Fruit fly (Drosophila melanogaster) whole organism, embryonic: ENCODE measurements around the gene Rab14.

Experiments used
- CG10462 ChIP-seq: fragments of 200-800 bp; sonication (Bioruptor generic); optimal IDR thresholded peaks from 2 replicates; lab custom pipeline; 2016; ENCODE audit warnings: missing biosample characterization, missing genetic modification characterization
- CG11085 ChIP-seq: fragments of 200-800 bp; sonication (Bioruptor generic); IDR thresholded peaks from 2 replicates; pipeline ENCODE4 v1.3.6; 2022; ENCODE audit warnings: missing biosample characterization, missing genetic modification characterization
- CG12104 ChIP-seq: fragments of 200-800 bp; sonication (Bioruptor generic); optimal IDR thresholded peaks from 3 replicates; lab custom pipeline; 2016; ENCODE audit warnings: missing biosample characterization, missing genetic modification characterization
- CG12659 ChIP-seq: fragments of 200-800 bp; sonication (Bioruptor generic); optimal IDR thresholded peaks from 3 replicates; lab custom pipeline; 2017; ENCODE audit warnings: mild to moderate bottlenecking, missing biosample characterization, missing genetic modification reagents, missing genetic modification characterization
- CG12744 ChIP-seq: fragments of 200-800 bp; sonication (Bioruptor generic); optimal IDR thresholded peaks from 2 replicates; lab custom pipeline; 2016; ENCODE audit warnings: missing biosample characterization, missing genetic modification characterization
- CG13775 ChIP-seq: fragments of 200-800 bp; sonication (Bioruptor generic); optimal IDR thresholded peaks from 3 replicates; lab custom pipeline; 2017; ENCODE audit warnings: missing biosample characterization, mild to moderate bottlenecking, missing genetic modification characterization
- CG1529 ChIP-seq: fragments of 200-800 bp; sonication (Bioruptor generic); optimal IDR thresholded peaks from 3 replicates; lab custom pipeline; 2018; ENCODE audit warnings: missing biosample characterization, missing genetic modification characterization
- CG1602 ChIP-seq: fragments of 200-800 bp; sonication (Bioruptor generic); optimal IDR thresholded peaks from 3 replicates; lab custom pipeline; 2016; ENCODE audit warnings: missing biosample characterization, missing genetic modification characterization
- CG17912 ChIP-seq: fragments of 200-800 bp; sonication (Bioruptor generic); optimal IDR thresholded peaks from 2 replicates; lab custom pipeline; 2018; ENCODE audit warnings: missing biosample characterization, mild to moderate bottlenecking, missing genetic modification characterization
- CG2199 ChIP-seq: fragments of 200-800 bp; sonication (Bioruptor generic); IDR thresholded peaks from 3 replicates; pipeline ENCODE4 v1.3.6; 2022; ENCODE audit warnings: missing biosample characterization, missing genetic modification characterization
- CG30403 ChIP-seq: fragments of 200-800 bp; sonication (Bioruptor generic); optimal IDR thresholded peaks from 3 replicates; lab custom pipeline; 2016; ENCODE audit warnings: missing biosample characterization, missing genetic modification characterization
- CG30431 ChIP-seq: fragments of 200-800 bp; sonication (Bioruptor generic); optimal IDR thresholded peaks from 2 replicates; lab custom pipeline; 2017; ENCODE audit warnings: missing biosample characterization, missing genetic modification characterization
- CG32532 ChIP-seq: fragments of 200-800 bp; sonication (Bioruptor generic); IDR thresholded peaks from 2 replicates; pipeline ENCODE4 v1.3.6; 2022; ENCODE audit warnings: missing biosample characterization, missing genetic modification characterization
- CG5953 ChIP-seq: fragments of 200-800 bp; sonication (Bioruptor generic); IDR thresholded peaks from 2 replicates; pipeline ENCODE4 v1.3.6; 2022; ENCODE audit warnings: missing biosample characterization, missing genetic modification characterization
- CG6175 ChIP-seq: fragments of 200-800 bp; sonication (Bioruptor generic); IDR thresholded peaks from 3 replicates; pipeline ENCODE4 v1.3.6; 2022; ENCODE audit warnings: missing biosample characterization, missing genetic modification characterization
- CG6683 ChIP-seq: fragments of 200-800 bp; sonication (Bioruptor generic); optimal IDR thresholded peaks from 2 replicates; lab custom pipeline; 2017; ENCODE audit warnings: missing biosample characterization, mild to moderate bottlenecking, missing genetic modification characterization, missing genetic modification reagents
- CG6765 ChIP-seq: fragments of 200-800 bp; sonication (Bioruptor generic); optimal IDR thresholded peaks from 3 replicates; lab custom pipeline; 2017; ENCODE audit warnings: missing biosample characterization, mild to moderate bottlenecking, missing genetic modification characterization
- CG7372 ChIP-seq: fragments of 200-800 bp; sonication (Bioruptor generic); IDR thresholded peaks from 2 replicates; pipeline ENCODE4 v1.3.6; 2022; ENCODE audit warnings: missing biosample characterization, missing genetic modification characterization
- CG7987 ChIP-seq: fragments of 200-800 bp; sonication (Bioruptor generic); optimal IDR thresholded peaks from 2 replicates; lab custom pipeline; 2018; ENCODE audit warnings: missing biosample characterization, mild to moderate bottlenecking, missing genetic modification characterization, moderate library complexity
- CG8290 ChIP-seq, 3 experiments: fragments of 200-800 bp; sonication (Bioruptor generic); optimal IDR thresholded peaks; 2 replicates each; lab custom pipeline; 2016 to 2019; ENCODE audit warnings: missing biosample characterization in 3 of 3, missing genetic modification characterization in 3 of 3, mild to moderate bottlenecking in 2 of 3, moderate library complexity in 1 of 3
- CG8388 ChIP-seq: fragments of 200-800 bp; sonication (Bioruptor generic); optimal IDR thresholded peaks from 2 replicates; lab custom pipeline; 2019; ENCODE audit warnings: missing biosample characterization, mild to moderate bottlenecking, missing genetic modification characterization, moderate library complexity
- CG9215 ChIP-seq: fragments of 200-800 bp; sonication (Bioruptor generic); IDR thresholded peaks from 2 replicates; pipeline ENCODE4 v1.3.6; 2022; ENCODE audit warnings: missing biosample characterization, missing genetic modification characterization
- Dbx ChIP-seq: fragments of 200-800 bp; sonication (Bioruptor generic); IDR thresholded peaks from 3 replicates; pipeline ENCODE4 v1.3.6; 2022; ENCODE audit warnings: missing biosample characterization, missing genetic modification characterization
- Dref ChIP-seq: fragments of 200-800 bp; sonication (Bioruptor generic); IDR thresholded peaks from 2 replicates; pipeline ENCODE4 v1.3.6; 2022; ENCODE audit warnings: missing biosample characterization, missing genetic modification characterization
- Ets65A ChIP-seq: fragments of 200-800 bp; sonication (Bioruptor generic); peaks from one replicate; lab custom pipeline; 2016; ENCODE audit warnings: missing biosample characterization, missing genetic modification characterization
- H15 ChIP-seq: fragments of 200-800 bp; sonication (Bioruptor generic); IDR thresholded peaks from 3 replicates; pipeline ENCODE4 v1.3.6; 2022; ENCODE audit warnings: missing biosample characterization, missing genetic modification characterization
- MBD-R2 ChIP-seq: fragments of 200-800 bp; sonication (Bioruptor generic); IDR thresholded peaks from 2 replicates; pipeline ENCODE4 v1.3.6; 2022; ENCODE audit warnings: missing biosample characterization, missing genetic modification characterization
- MESR4 ChIP-seq: fragments of 200-800 bp; sonication (Bioruptor generic); optimal IDR thresholded peaks from 2 replicates; lab custom pipeline; 2018; ENCODE audit warnings: missing biosample characterization, mild to moderate bottlenecking, missing genetic modification characterization, moderate library complexity
- MTF-1 ChIP-seq: fragments of 200-800 bp; sonication (Bioruptor generic); optimal IDR thresholded peaks from 2 replicates; lab custom pipeline; 2018; ENCODE audit warnings: missing biosample characterization, mild to moderate bottlenecking, missing genetic modification characterization, borderline replicate concordance
- Pdp1 ChIP-seq, 2 experiments: fragments of 200-800 bp; sonication (Bioruptor generic); optimal IDR thresholded peaks; 3 replicates each; lab custom pipeline; 2016; ENCODE audit warnings: missing biosample characterization in 2 of 2, missing genetic modification characterization in 2 of 2, mild to moderate bottlenecking in 1 of 2, moderate library complexity in 1 of 2
- Ptx1 ChIP-seq: fragments of 200-800 bp; sonication (Bioruptor generic); IDR thresholded peaks from 2 replicates; pipeline ENCODE4 v1.3.6; 2022; ENCODE audit warnings: missing biosample characterization, missing genetic modification characterization
- Scr ChIP-seq: fragments of 200-800 bp; sonication (Bioruptor generic); IDR thresholded peaks from 2 replicates; pipeline ENCODE4 v1.3.6; 2022; ENCODE audit warnings: missing biosample characterization, missing genetic modification characterization; ENCODE audit not compliant: partially characterized antibody
- Sox100B ChIP-seq: fragments of 200-800 bp; sonication (Bioruptor generic); optimal IDR thresholded peaks from 3 replicates; lab custom pipeline; 2018; ENCODE audit warnings: missing biosample characterization, mild to moderate bottlenecking, missing genetic modification characterization
- Spps ChIP-seq: fragments of 200-800 bp; sonication (Bioruptor generic); optimal IDR thresholded peaks from 2 replicates; lab custom pipeline; 2018; ENCODE audit warnings: missing biosample characterization, mild to moderate bottlenecking, missing genetic modification characterization
- az2 ChIP-seq: fragments of 200-800 bp; sonication (Bioruptor generic); optimal IDR thresholded peaks from 3 replicates; lab custom pipeline; 2016; ENCODE audit warnings: missing biosample characterization, missing genetic modification characterization
- bigmax ChIP-seq: fragments of 200-800 bp; sonication (Bioruptor generic); optimal IDR thresholded peaks from 2 replicates; lab custom pipeline; 2018; ENCODE audit warnings: missing biosample characterization, mild to moderate bottlenecking, missing genetic modification characterization
- chinmo ChIP-seq: fragments of 200-800 bp; sonication (Bioruptor generic); IDR thresholded peaks from 4 replicates; pipeline ENCODE4 v1.3.6; 2022; ENCODE audit warnings: missing biosample characterization, missing genetic modification characterization; ENCODE audit not compliant: partially characterized antibody
- croc ChIP-seq: fragments of 200-800 bp; sonication (Bioruptor generic); conservative IDR thresholded peaks from 3 replicates; pipeline ENCODE4 v1.3.6; 2022; ENCODE audit warnings: missing biosample characterization, missing genetic modification characterization
- crol ChIP-seq: fragments of 200-800 bp; sonication (Bioruptor generic); IDR thresholded peaks from 2 replicates; pipeline ENCODE4 v1.3.6; 2022; ENCODE audit warnings: missing biosample characterization, missing genetic modification characterization
- dm ChIP-seq: fragments of 200-800 bp; sonication (Bioruptor generic); optimal IDR thresholded peaks from 3 replicates; lab custom pipeline; 2016; ENCODE audit warnings: missing biosample characterization, missing genetic modification characterization
- emc ChIP-seq: fragments of 200-800 bp; sonication (Bioruptor generic); optimal IDR thresholded peaks from 2 replicates; lab custom pipeline; 2016; ENCODE audit warnings: missing biosample characterization, missing genetic modification characterization
- gt ChIP-seq: fragments of 200-800 bp; sonication (Bioruptor generic); IDR thresholded peaks from 2 replicates; pipeline ENCODE4 v1.3.6; 2022; ENCODE audit warnings: missing biosample characterization, missing genetic modification characterization
- jigr1 ChIP-seq: fragments of 200-800 bp; sonication (Bioruptor generic); IDR thresholded peaks from 3 replicates; pipeline ENCODE4 v1.3.6; 2022; ENCODE audit warnings: missing biosample characterization, missing genetic modification characterization
- org-1 ChIP-seq: fragments of 200-800 bp; sonication (Bioruptor generic); optimal IDR thresholded peaks from 2 replicates; lab custom pipeline; 2017; ENCODE audit warnings: missing biosample characterization, missing genetic modification characterization
- pros ChIP-seq: fragments of 200-800 bp; sonication (Bioruptor generic); optimal IDR thresholded peaks from 3 replicates; lab custom pipeline; 2019; ENCODE audit warnings: missing biosample characterization, mild to moderate bottlenecking, missing genetic modification characterization, moderate library complexity
- rib ChIP-seq: fragments of 200-800 bp; sonication (Bioruptor generic); IDR thresholded peaks from 2 replicates; pipeline ENCODE4 v1.3.6; 2022; ENCODE audit warnings: missing biosample characterization, missing genetic modification characterization
- slou ChIP-seq: fragments of 200-800 bp; sonication (Bioruptor generic); optimal IDR thresholded peaks from 3 replicates; lab custom pipeline; 2016; ENCODE audit warnings: missing biosample characterization, missing genetic modification characterization
- so ChIP-seq: fragments of 200-800 bp; sonication (Bioruptor generic); IDR thresholded peaks from 3 replicates; pipeline ENCODE4 v1.3.6; 2022; ENCODE audit warnings: missing biosample characterization, missing genetic modification characterization
- stwl ChIP-seq: fragments of 200-800 bp; sonication (Bioruptor generic); optimal IDR thresholded peaks from 3 replicates; lab custom pipeline; 2018; ENCODE audit warnings: missing biosample characterization, mild to moderate bottlenecking, missing genetic modification characterization, moderate library complexity
- twi ChIP-seq: fragments of 200-800 bp; optimal IDR thresholded peaks from 2 replicates; lab custom pipeline; 2019; ENCODE audit warnings: missing biosample characterization, mild to moderate bottlenecking, missing genetic modification characterization, moderate library complexity
- tx ChIP-seq: fragments of 200-800 bp; sonication (Bioruptor generic); optimal IDR thresholded peaks from 2 replicates; lab custom pipeline; 2016; ENCODE audit warnings: missing biosample characterization, missing genetic modification characterization
- zen ChIP-seq: fragments of 200-800 bp; sonication (Bioruptor generic); optimal IDR thresholded peaks from 3 replicates; lab custom pipeline; 2018; ENCODE audit warnings: missing biosample characterization, mild to moderate bottlenecking, missing genetic modification characterization, moderate library complexity

The Rab14 gene

DNA sequence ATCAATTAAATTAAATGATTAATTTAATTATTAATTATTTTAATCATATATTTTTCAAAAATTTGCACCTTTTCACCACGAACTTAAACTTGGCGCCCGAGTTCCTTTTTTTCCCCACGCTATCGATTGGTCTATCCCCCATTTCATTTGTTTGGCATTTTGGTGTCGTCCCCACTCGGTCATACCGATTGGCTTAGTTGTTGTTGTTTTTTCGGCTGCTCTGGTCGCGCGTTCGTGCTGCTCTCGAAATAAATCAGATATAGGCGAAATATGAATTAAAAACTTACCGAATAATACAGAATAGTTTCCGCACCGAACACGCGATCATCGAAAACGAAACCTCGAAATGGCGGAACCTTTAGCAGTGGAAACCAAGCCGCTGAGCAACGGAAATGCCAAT, 21.0 kb upstream of the Rab14 start, which contains the start of gene CG33090 (continued):
- TF ChIP-seq Scr (GFP tag; lab: Robert Waterston, UW) = 0 out of 2 replicates have a peak, but pooled peaks have one; percentile 21
- TF ChIP-seq CG30431 = no peak
- no peak for TF ChIP-seq CG12659 (GFP tag; lab: Kevin White, UChicago)
- no peak for TF ChIP-seq CG12104 (GFP tag; lab: Kevin White, UChicago)
- TF ChIP-seq gt = no peak
- no peak for TF ChIP-seq org-1 (GFP tag; lab: Kevin White, UChicago)
- TF ChIP-seq H15 (GFP tag; lab: Robert Waterston, UW) = no peak
- no peak for TF ChIP-seq dm (GFP tag; lab: Kevin White, UChicago)
- no peak for TF ChIP-seq CG9215 (GFP tag; lab: Robert Waterston, UW)
- TF ChIP-seq jigr1 (GFP tag; lab: Robert Waterston, UW) = no peak
- no peak for TF ChIP-seq CG2199 (GFP tag; lab: Robert Waterston, UW)
- TF ChIP-seq emc (GFP tag; lab: Kevin White, UChicago) = no peak
- TF ChIP-seq CG1602 (GFP tag; lab: Kevin White, UChicago) = no peak
- no peak for TF ChIP-seq MTF-1
- TF ChIP-seq CG32532 = no peak
- no peak for TF ChIP-seq CG7372
- TF ChIP-seq Pdp1 (GFP tag; optimal IDR thresholded peaks at IDR 0.05; lab: Kevin White, UChicago) = no peak
- no peak for TF ChIP-seq CG30403 (GFP tag; lab: Kevin White, UChicago)
- TF ChIP-seq CG6683 (GFP tag; lab: Kevin White, UChicago) = no peak
- peak; percentile 61 for TF ChIP-seq Dref (GFP tag; lab: Robert Waterston, UW)
- no peak for TF ChIP-seq croc (GFP tag; lab: Robert Waterston, UW)
- no peak for TF ChIP-seq CG7987
- no peak for TF ChIP-seq CG13775 (GFP tag; lab: Kevin White, UChicago)
- no peak for TF ChIP-seq pros
- TF ChIP-seq CG10462 (GFP tag; lab: Kevin White, UChicago) = no peak
- TF ChIP-seq CG6175 = no peak
- TF ChIP-seq MBD-R2 (GFP tag; lab: Robert Waterston, UW) = 0 out of 2 replicates have a peak, but pooled peaks have one; percentile 25
- TF ChIP-seq az2 (GFP tag; lab: Kevin White, UChicago) = no peak
- TF ChIP-seq CG6765 (GFP tag; lab: Kevin White, UChicago) = no peak
- no peak for TF ChIP-seq crol (GFP tag; lab: Robert Waterston, UW)
- TF ChIP-seq CG8290 (GFP tag; optimal IDR thresholded peaks at IDR 0.05; lab: Kevin White, UChicago) = no peak
- TF ChIP-seq CG8290 (tag; optimal IDR thresholded peaks at IDR 0.05; lab: Kevin White, UChicago) = no peak
- TF ChIP-seq Ets65A (GFP tag; lab: Kevin White, UChicago) = no peak
- no peak for TF ChIP-seq rib
- TF ChIP-seq CG5953 (GFP tag; lab: Robert Waterston, UW) = no peak
- TF ChIP-seq Spps (tag; lab: Kevin White, UChicago) = no peak
- TF ChIP-seq so (GFP tag; lab: Robert Waterston, UW) = no peak
- TF ChIP-seq Sox100B (GFP tag; lab: Kevin White, UChicago) = no peak
- no peak for TF ChIP-seq CG11085 (GFP tag; lab: Robert Waterston, UW)
- no peak for TF ChIP-seq tx (GFP tag; lab: Kevin White, UChicago)
- no peak for TF ChIP-seq CG17912 (GFP tag; lab: Kevin White, UChicago)
- TF ChIP-seq twi (tag; lab: Kevin White, UChicago) = no peak
- TF ChIP-seq stwl (tag; lab: Kevin White, UChicago) = peak; percentile 46
- no peak for TF ChIP-seq slou
- TF ChIP-seq CG12744 (GFP tag; lab: Kevin White, UChicago) = no peak
- 0 out of 4 replicates have a peak, but pooled peaks have one; percentile 38 for TF ChIP-seq chinmo (GFP tag; lab: Robert Waterston, UW)
- no peak for TF ChIP-seq Ptx1 (GFP tag; lab: Robert Waterston, UW)
- no peak for TF ChIP-seq bigmax
- 0 out of 3 replicates have a peak, but pooled peaks have one; percentile 29 for TF ChIP-seq Dbx
- TF ChIP-seq zen (tag; lab: Kevin White, UChicago) = no peak
- no peak for TF ChIP-seq CG8388 (GFP tag; lab: Kevin White, UChicago)
- peak; percentile 8 for TF ChIP-seq MESR4 (GFP tag; lab: Kevin White, UChicago)
- TF ChIP-seq CG1529 (GFP tag; lab: Kevin White, UChicago) = no peak
